Worm (Caenorhabditis elegans): ENCODE measurements around the gene twk-18.
A peak's percentile ranks its signal among the peaks of the same experiment; 100 is the strongest.

twk-18 gene

DNA sequence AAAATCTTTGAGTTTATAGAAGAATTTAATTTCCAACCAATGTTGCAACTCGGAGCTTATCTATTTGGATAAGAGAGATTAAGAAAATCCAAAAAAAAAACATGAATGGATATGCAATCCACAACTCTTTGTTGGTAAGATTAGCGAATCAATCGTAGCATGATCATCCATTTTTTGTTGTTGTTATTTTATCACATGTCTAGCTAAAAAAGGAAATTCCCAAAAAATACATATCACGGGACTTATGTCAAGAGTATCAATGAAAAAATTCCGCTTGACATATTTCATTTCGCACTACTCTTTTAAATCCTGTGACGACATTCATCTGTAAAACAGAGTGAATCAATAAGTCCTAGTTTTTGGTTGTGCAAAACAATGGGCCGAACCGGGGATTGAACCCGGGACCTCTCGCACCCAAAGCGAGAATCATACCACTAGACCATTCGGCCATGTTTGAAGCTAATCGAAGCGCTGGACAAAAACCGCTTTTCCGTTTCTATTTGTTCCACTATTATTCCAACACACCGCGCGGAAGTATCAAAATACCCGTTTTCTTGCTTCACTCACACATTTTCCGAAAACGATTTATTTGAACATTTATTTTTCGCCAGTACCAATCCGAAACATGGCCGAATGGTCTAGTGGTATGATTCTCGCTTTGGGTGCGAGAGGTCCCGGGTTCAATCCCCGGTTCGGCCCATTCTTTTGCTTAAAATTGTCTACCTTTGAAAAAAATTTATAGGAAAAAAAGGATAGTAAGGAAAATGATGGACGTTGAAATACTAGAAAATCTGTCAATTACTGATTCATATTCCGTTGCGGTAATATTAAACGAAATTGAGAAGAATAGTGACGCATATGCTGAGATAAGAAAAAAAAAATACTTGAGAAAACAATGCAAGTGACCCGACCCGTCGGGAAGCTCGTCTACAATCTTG lies 18.5 kb upstream of the twk-18 start:
- peak; percentile 62 for TF ChIP-seq nhr-25 (tag; optimal IDR thresholded peaks at IDR 0.05)
- peak; percentile 10 for TF ChIP-seq jun-1 (tag; optimal IDR thresholded peaks at IDR 0.05)
- TF ChIP-seq hmg-11 (tag; optimal IDR thresholded peaks at IDR 0.05), result peak; percentile 6
- TF ChIP-seq nhr-77 (tag; optimal IDR thresholded peaks at IDR 0.05), result peak; percentile 12
- peak; percentile 24 for TF ChIP-seq lsy-12 (tag; optimal IDR thresholded peaks at IDR 0.05)
- TF ChIP-seq eor-1 (tag; optimal IDR thresholded peaks at IDR 0.05), result no peak
- TF ChIP-seq nhr-43 (tag; optimal IDR thresholded peaks at IDR 0.05; ENCODE audit: poor library complexity, severe bottlenecking), result peak; percentile 63
- no peak for TF ChIP-seq nhr-67 (tag; optimal IDR thresholded peaks at IDR 0.05)
- TF ChIP-seq tbx-2 (tag; optimal IDR thresholded peaks at IDR 0.05), result peak; percentile 32
- TF ChIP-seq fkh-2 (tag; optimal IDR thresholded peaks at IDR 0.05), result no peak
- TF ChIP-seq skn-1 (tag; optimal IDR thresholded peaks at IDR 0.05), result peak; percentile 17
- TF ChIP-seq nfya-1 (tag; optimal IDR thresholded peaks at IDR 0.05; ENCODE audit: insufficient read depth), result peak; percentile 12

DNA sequence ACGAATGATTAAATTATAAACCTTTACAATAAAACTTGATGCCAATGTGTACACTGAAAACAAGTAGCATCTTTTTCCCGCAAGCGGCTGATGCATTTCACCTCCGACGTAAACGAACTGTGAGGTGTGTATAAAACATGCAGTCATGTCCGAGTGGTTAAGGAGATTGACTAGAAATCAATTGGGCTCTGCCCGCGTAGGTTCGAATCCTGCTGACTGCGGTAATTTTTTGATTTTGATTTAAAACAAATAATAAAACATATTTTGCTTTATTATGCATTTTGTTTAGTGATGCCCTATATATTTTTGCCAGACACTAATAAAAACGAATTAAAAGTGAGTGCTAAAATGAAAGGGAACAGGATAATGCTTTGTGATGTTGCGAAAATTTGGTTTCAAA lies 16.5 kb upstream of the twk-18 start:
- TF ChIP-seq nfya-1 (tag; optimal IDR thresholded peaks at IDR 0.05; ENCODE audit: insufficient read depth), result peak; percentile 25
- no peak for TF ChIP-seq R02D3.7 (tag; optimal IDR thresholded peaks at IDR 0.05)
- peak; percentile 43 for TF ChIP-seq hmg-11 (tag; optimal IDR thresholded peaks at IDR 0.05)
- TF ChIP-seq nhr-237 (tag; optimal IDR thresholded peaks at IDR 0.05), result no peak
- peak in 1 of 3 experiments; percentile 35 for TF ChIP-seq elt-3 (tag; optimal IDR thresholded peaks at IDR 0.05)
- no peak for TF ChIP-seq ceh-16 (tag; optimal IDR thresholded peaks at IDR 0.05)
- no peak for TF ChIP-seq nhr-28 (tag; optimal IDR thresholded peaks at IDR 0.05)
- peak; percentile 10 for TF ChIP-seq pqm-1 (tag; optimal IDR thresholded peaks at IDR 0.05)
- no peak for TF ChIP-seq tbx-2 (tag; optimal IDR thresholded peaks at IDR 0.05)
- peak; percentile 26 for TF ChIP-seq lin-39 (tag; optimal IDR thresholded peaks at IDR 0.05)
- no peak for TF ChIP-seq nhr-25 (tag; optimal IDR thresholded peaks at IDR 0.05)
- TF ChIP-seq elt-1 (tag; optimal IDR thresholded peaks at IDR 0.05), result no peak
- TF ChIP-seq nhr-23 (tag; optimal IDR thresholded peaks at IDR 0.05), result no peak
- TF ChIP-seq pha-4 (tag; optimal IDR thresholded peaks at IDR 0.05), result peak; percentile 57
- no peak for TF ChIP-seq egl-27 (tag; optimal IDR thresholded peaks at IDR 0.05)
- no peak for TF ChIP-seq jun-1 (tag; optimal IDR thresholded peaks at IDR 0.05)
- no peak for TF ChIP-seq lsy-12 (tag; optimal IDR thresholded peaks at IDR 0.05)
- no peak for TF ChIP-seq ZK546.5 (tag; optimal IDR thresholded peaks at IDR 0.05)
- no peak for TF ChIP-seq nhr-76 (tag; optimal IDR thresholded peaks at IDR 0.05)
- TF ChIP-seq aly-2 (tag; optimal IDR thresholded peaks at IDR 0.05), result no peak
- no peak for TF ChIP-seq zag-1 (tag; optimal IDR thresholded peaks at IDR 0.05)
- no peak for TF ChIP-seq ceh-9 (tag; optimal IDR thresholded peaks at IDR 0.05)
- TF ChIP-seq fos-1 (tag; optimal IDR thresholded peaks at IDR 0.05), result no peak
- peak; percentile 13 for TF ChIP-seq elt-2 (tag; optimal IDR thresholded peaks at IDR 0.05)
- TF ChIP-seq skn-1 (tag; optimal IDR thresholded peaks at IDR 0.05), result no peak
- peak; percentile 16 for TF ChIP-seq ceh-28 (tag; optimal IDR thresholded peaks at IDR 0.05)

DNA sequence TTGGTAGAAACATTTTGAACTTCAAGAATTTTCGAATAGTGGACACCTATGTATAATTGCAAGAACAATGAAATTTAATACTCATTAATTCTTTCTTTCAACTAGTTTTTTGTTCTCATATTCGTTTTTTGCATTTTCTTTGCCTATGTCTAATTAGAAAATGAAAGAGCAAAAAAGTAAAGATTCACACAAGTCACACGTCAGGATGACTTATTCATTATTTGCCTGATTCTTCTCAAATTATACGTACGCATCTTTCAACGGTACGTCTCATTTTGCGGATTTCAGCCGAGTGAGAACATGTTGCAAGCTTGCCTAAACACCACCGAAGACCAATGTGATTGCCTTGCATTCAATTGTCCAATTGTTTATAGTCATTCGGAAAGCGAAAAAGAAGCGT lies 7.3 kb upstream of the twk-18 start, which contains the start of gene nmur-1:
Gene nmur-1, plus strand, starts transcription at position 301 of the 400 bp plus-strand sequence.
- TF ChIP-seq nhr-11 (tag; optimal IDR thresholded peaks at IDR 0.05) (no peak), tbx-2 (tag; optimal IDR thresholded peaks at IDR 0.05) (no peak), fkh-10 (GFP tag; optimal IDR thresholded peaks at IDR 0.05) (no peak), R02D3.7 (tag; optimal IDR thresholded peaks at IDR 0.05) (no peak)

DNA sequence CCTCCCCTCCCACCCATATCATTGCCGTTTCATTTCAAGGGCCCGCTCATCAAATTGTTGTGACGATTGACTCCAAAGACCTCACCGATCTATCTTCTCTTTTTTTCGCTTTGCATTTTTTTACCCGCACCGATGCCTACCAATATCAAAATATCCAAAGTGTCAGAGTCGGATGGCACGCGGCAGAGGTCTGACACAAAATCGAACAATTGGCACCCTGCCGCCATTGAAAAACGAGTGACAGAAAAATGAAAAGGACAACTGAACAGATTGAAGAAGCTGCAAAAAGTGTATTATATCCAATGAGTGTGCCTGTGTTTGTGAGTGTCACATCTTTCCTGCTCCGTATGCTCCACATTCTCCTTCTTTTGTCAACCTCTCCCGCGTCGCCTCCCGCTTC lies 1.5 kb upstream of the twk-18 start:
- TF ChIP-seq eor-1 (tag; optimal IDR thresholded peaks at IDR 0.05) (no peak), ceh-82 (tag; optimal IDR thresholded peaks at IDR 0.05) (no peak), fkh-2 (tag; optimal IDR thresholded peaks at IDR 0.05) (no peak), nfya-1 (tag; optimal IDR thresholded peaks at IDR 0.05; ENCODE audit: insufficient read depth) (peak; percentile 26), egl-27 (tag; optimal IDR thresholded peaks at IDR 0.05) (no peak), R02D3.7 (tag; optimal IDR thresholded peaks at IDR 0.05) (no peak)
